Fruit fly (Drosophila melanogaster): Measurements from ENCODE around the gene ringer.

- TF ChIP-seq rgr (GFP tag; optimal IDR thresholded peaks at IDR 0.05) (no peak), h (GFP tag; optimal IDR thresholded peaks at IDR 0.05) (no peak), Dfd (GFP tag; optimal IDR thresholded peaks at IDR 0.05) (no peak), CG9705 (GFP tag; optimal IDR thresholded peaks at IDR 0.05) (no peak), pan (optimal IDR thresholded peaks at IDR 0.05) (no peak), Hr78 (GFP tag; optimal IDR thresholded peaks at IDR 0.05) (no peak), Mio (GFP tag; optimal IDR thresholded peaks at IDR 0.05) (no peak), tai (GFP tag; optimal IDR thresholded peaks at IDR 0.05) (no peak), foxo (GFP tag; optimal IDR thresholded peaks at IDR 0.05) (no peak), dsf (GFP tag; optimal IDR thresholded peaks at IDR 0.05; ENCODE audit: borderline replicate concordance) (no peak), Hr83 (GFP tag; optimal IDR thresholded peaks at IDR 0.05; ENCODE audit: poor library complexity, severe bottlenecking) (no peak), ey (GFP tag; optimal IDR thresholded peaks at IDR 0.05) (no peak)
Observed at dm6 chr3L:16364599-16364998, 5.4 kb upstream of the ringer start, which contains the start of gene Cpr72Eb.

All from whole organism, wandering third instar larva.